Fruit fly (Drosophila melanogaster): ENCODE results near the gene ACXE.
A peak's percentile ranks its signal among the peaks of the same experiment; 100 is the strongest.

Gene ACXE

DNA sequence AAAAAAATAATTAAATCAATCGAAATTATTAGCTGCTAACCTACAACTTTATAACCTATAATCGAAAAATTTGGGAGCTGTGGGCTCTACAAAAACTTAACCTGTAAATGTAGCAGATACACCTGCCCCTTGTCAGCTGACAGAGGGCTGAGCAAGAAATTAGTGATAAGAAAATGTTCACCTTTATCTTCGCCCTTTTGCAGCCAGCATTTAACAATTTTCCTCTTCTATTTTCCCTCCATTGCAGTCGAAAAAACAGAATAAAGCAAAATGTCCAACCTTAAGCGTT is 49.9 kb downstream of the ACXE start:
- peak; percentile 90 for TF ChIP-seq bigmax (GFP tag; optimal IDR thresholded peaks at IDR 0.05)
- TF ChIP-seq Med (GFP tag): peak; percentile 33
- TF ChIP-seq CG9727 (GFP tag; optimal IDR thresholded peaks at IDR 0.05): no peak

DNA sequence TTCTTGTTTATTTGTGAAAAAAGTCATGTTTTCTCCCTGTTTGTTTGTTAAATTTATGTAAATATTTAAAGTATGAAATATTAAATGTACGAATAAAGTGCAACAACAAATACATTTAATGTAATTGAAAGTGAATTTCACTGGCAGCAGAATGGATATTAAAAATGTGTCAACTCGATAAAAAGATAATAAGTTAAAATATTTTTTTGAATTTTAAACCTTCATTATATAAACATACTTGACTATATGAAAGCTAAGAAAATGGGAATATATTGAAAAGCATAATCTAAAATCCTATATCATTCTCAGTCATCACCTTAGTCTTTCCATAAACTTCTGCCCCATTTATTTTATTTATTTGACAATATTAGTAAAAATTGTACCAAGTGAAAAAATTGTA is 53.1 kb downstream of the ACXE start, which contains the start of gene Vha68-3:
Gene Vha68-3 (plus strand): TSS at position 301 of the 400 bp plus-strand sequence.
- no peak for TF ChIP-seq CG1832 (GFP tag; optimal IDR thresholded peaks at IDR 0.05)
- TF ChIP-seq NC2α (GFP tag; optimal IDR thresholded peaks at IDR 0.05): no peak
- no peak for TF ChIP-seq CG18262 (tag; optimal IDR thresholded peaks at IDR 0.05)
- TF ChIP-seq Dip2 (GFP tag; IDR thresholded peaks at IDR 0.05): no peak
- no peak for TF ChIP-seq stwl (tag; optimal IDR thresholded peaks at IDR 0.05)
- no peak for TF ChIP-seq lab (GFP tag; optimal IDR thresholded peaks at IDR 0.05)
- no peak for TF ChIP-seq sim (GFP tag; IDR thresholded peaks at IDR 0.05)
- no peak for TF ChIP-seq trh (GFP tag; optimal IDR thresholded peaks at IDR 0.05)
- TF ChIP-seq lov (optimal IDR thresholded peaks at IDR 0.05): no peak
- TF ChIP-seq lov (GFP tag; IDR thresholded peaks at IDR 0.05): no peak
- no peak for TF ChIP-seq HmgZ (tag; optimal IDR thresholded peaks at IDR 0.05)

Measured in whole organism, embryonic.